Fruit fly (Drosophila melanogaster): ENCODE results near the gene FoxK.

The FoxK gene

DNA sequence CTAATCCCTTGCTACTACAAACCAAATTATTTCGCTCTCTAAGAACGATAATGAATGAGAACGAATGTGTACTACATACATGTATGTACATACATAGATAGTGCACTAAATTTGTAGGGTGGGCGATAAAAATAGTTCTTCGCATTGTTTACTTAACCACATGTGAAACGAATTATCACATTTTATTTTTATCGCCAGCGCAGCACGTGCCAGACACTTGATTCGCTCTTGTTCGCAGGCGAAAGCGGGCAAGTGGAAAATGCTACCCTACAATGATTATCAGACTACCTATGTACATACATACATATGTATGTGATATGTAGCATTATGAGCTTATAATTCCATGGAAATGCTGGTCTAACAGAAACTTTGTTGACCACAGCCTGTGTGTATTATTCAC lies 34.8 kb downstream of the FoxK start (continued):
- peak; percentile 37 for TF ChIP-seq CG7745 (tag; optimal IDR thresholded peaks at IDR 0.05)
- no peak for TF ChIP-seq ase (GFP tag; IDR thresholded peaks at IDR 0.05)
- peak; percentile 26 for TF ChIP-seq Asciz (GFP tag; optimal IDR thresholded peaks at IDR 0.05)
- peak; percentile 12 for TF ChIP-seq ATbp (GFP tag; optimal IDR thresholded peaks at IDR 0.05)
- TF ChIP-seq CG7987 (GFP tag; optimal IDR thresholded peaks at IDR 0.05): peak; percentile 35
- 0 out of 2 replicates have a peak, but pooled peaks have one; percentile 11 for TF ChIP-seq CG17328 (GFP tag; IDR thresholded peaks at IDR 0.05)
- no peak for TF ChIP-seq nom (GFP tag; optimal IDR thresholded peaks at IDR 0.05)
- TF ChIP-seq CG16863 (GFP tag; optimal IDR thresholded peaks at IDR 0.05): no peak
- no peak for TF ChIP-seq D (optimal IDR thresholded peaks at IDR 0.05)
- TF ChIP-seq D (GFP tag; optimal IDR thresholded peaks at IDR 0.05): no peak
- no peak for TF ChIP-seq crp (GFP tag; optimal IDR thresholded peaks at IDR 0.05)
- TF ChIP-seq twi (tag; optimal IDR thresholded peaks at IDR 0.05): peak; percentile 80
- TF ChIP-seq CG1603 (tag; optimal IDR thresholded peaks at IDR 0.05): peak; percentile 10
- no peak for TF ChIP-seq Mrtf (GFP tag; IDR thresholded peaks at IDR 0.05)
- TF ChIP-seq CG8290 (GFP tag; optimal IDR thresholded peaks at IDR 0.05): no peak
- peak in 1 of 2 experiments; percentile 53 for TF ChIP-seq CG8290 (tag; optimal IDR thresholded peaks at IDR 0.05)
- peak; percentile 63 for TF ChIP-seq bigmax (GFP tag; optimal IDR thresholded peaks at IDR 0.05)
- peak in 1 of 2 experiments; percentile 38 for TF ChIP-seq Pdp1 (GFP tag; optimal IDR thresholded peaks at IDR 0.05)
- peak; percentile 46 for TF ChIP-seq cg (GFP tag; optimal IDR thresholded peaks at IDR 0.05)
- TF ChIP-seq vnd (GFP tag; IDR thresholded peaks at IDR 0.05; ENCODE audit: partially characterized antibody): no peak
- TF ChIP-seq wek (GFP tag; optimal IDR thresholded peaks at IDR 0.05): peak; percentile 28
- peak; percentile 84 for TF ChIP-seq kah (GFP tag; optimal IDR thresholded peaks at IDR 0.05)
- 0 out of 3 replicates have a peak, but pooled peaks have one; percentile 23 for TF ChIP-seq CG2199 (GFP tag; IDR thresholded peaks at IDR 0.05)

DNA sequence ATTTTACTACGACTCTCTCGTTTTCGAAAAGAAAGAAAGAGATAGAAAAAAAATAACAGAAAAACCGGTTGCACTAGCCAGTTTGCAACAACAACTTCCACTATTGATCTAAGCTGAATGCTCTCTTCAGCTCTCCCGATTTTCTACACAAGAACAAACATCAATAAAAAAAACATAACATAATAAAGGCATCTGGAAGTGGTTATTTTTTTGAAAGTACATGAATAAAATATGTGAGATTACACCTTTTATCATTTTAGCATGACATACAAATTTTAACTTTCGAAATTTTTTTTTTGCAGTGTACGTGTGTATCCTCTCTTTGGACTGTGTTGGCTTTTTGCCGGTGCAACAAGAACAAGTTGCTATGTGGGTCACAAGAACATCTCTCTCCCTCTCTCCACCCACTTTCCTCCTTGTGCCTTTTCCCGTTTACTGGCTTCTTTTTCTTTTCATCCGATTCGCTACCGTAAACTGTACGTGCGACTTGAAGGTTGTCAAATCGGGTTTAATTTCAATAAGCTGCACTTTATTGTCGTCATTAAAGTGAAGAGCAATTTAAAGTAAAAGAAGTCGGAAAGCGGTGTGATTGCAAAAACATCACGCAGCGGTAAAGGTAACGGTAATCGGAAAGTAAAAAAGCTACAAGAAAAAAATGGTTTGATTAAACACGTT lies 35.9 kb downstream of the FoxK start:
- TF ChIP-seq gro (GFP tag; optimal IDR thresholded peaks at IDR 0.05) (peak; percentile 82), dmrt99B (tag; optimal IDR thresholded peaks at IDR 0.05) (peak; percentile 97), CG11695 (GFP tag; IDR thresholded peaks at IDR 0.05) (peak; percentile 94), Rx (GFP tag; IDR thresholded peaks at IDR 0.05) (peak; percentile 95), Dll (GFP tag; IDR thresholded peaks at IDR 0.05; ENCODE audit: partially characterized antibody) (no peak), Lim3 (GFP tag; IDR thresholded peaks at IDR 0.05) (peak; percentile 89), CG11723 (GFP tag; optimal IDR thresholded peaks at IDR 0.05) (peak; percentile 94), GATAe (GFP tag; conservative IDR thresholded peaks at IDR 0.05) (peak; percentile 62), CG3726 (GFP tag; IDR thresholded peaks at IDR 0.05) (peak; percentile 96), CG33213 (GFP tag; optimal IDR thresholded peaks at IDR 0.05) (peak; percentile 96), Max (GFP tag; optimal IDR thresholded peaks at IDR 0.05) (peak; percentile 96), CG3838 (GFP tag; optimal IDR thresholded peaks at IDR 0.05) (peak; percentile 92), salm (tag; optimal IDR thresholded peaks at IDR 0.05) (peak; percentile 96), crp (GFP tag; optimal IDR thresholded peaks at IDR 0.05) (peak in 1 of 2 experiments; percentile 63), CG3407 (GFP tag; optimal IDR thresholded peaks at IDR 0.05) (peak; percentile 94), CG30403 (GFP tag; optimal IDR thresholded peaks at IDR 0.05) (peak; percentile 96), CG6254 (GFP tag; optimal IDR thresholded peaks at IDR 0.05) (peak; percentile 96), twi (tag; optimal IDR thresholded peaks at IDR 0.05) (peak; percentile 89), ham (GFP tag; IDR thresholded peaks at IDR 0.05) (no peak), CG10321 (GFP tag; IDR thresholded peaks at IDR 0.05) (peak; percentile 81), CG9609 (GFP tag; optimal IDR thresholded peaks at IDR 0.05) (peak; percentile 95), CG1233 (GFP tag; optimal IDR thresholded peaks at IDR 0.05) (peak; percentile 95), gem (tag; optimal IDR thresholded peaks at IDR 0.05) (peak; percentile 98), CG8478 (optimal IDR thresholded peaks at IDR 0.05) (no peak), CG10267 (tag; optimal IDR thresholded peaks at IDR 0.05) (peak; percentile 94), Poxn (GFP tag; IDR thresholded peaks at IDR 0.05) (peak; percentile 53; the same call in 1 of the 2 replicates), Elba2 (GFP tag; optimal IDR thresholded peaks at IDR 0.05) (peak; percentile 82), D19A (tag; optimal IDR thresholded peaks at IDR 0.05) (peak; percentile 95), fu2 (GFP tag; optimal IDR thresholded peaks at IDR 0.05) (peak; percentile 91)
